Worm (Caenorhabditis elegans) whole organism, young adult: ENCODE results near the gene fbxb-5.

Experiments used
- C06A6.2 ChIP-seq: fragments of 200-800 bp; sonication (Bioruptor generic); conservative IDR thresholded peaks from 2 replicates; pipeline ENCODE4 v1.3.6; 2022; ENCODE audit warnings: missing genetic modification characterization, missing compliant biosample characterization
- F22D6.2 ChIP-seq: sonication (generic microtip); optimal IDR thresholded peaks from 2 replicates; lab custom pipeline; 2016; ENCODE audit warnings: mild to moderate bottlenecking, missing genetic modification characterization, missing compliant biosample characterization
- K11D2.4 ChIP-seq: fragments of 200-800 bp; sonication (Bioruptor generic); IDR thresholded peaks from 2 replicates; pipeline ENCODE4 v1.3.6; 2022; ENCODE audit warnings: missing genetic modification reagents, missing genetic modification characterization, missing compliant biosample characterization
- ama-1 ChIP-seq, 3 experiments: fragments of 150-350 bp in 1 of 3; sonication (generic microtip) in 2 of 3; optimal IDR thresholded peaks; 2 replicates each; lab custom pipeline; 2014 to 2018; ENCODE audit warnings: missing biosample characterization in 2 of 3, missing genetic modification characterization in 2 of 3, missing genetic modification reagents in 2 of 3
- attf-3 ChIP-seq: fragments of 200-800 bp; sonication (Bioruptor generic); conservative IDR thresholded peaks from 2 replicates; pipeline ENCODE4 v1.3.6; 2022; ENCODE audit warnings: missing genetic modification reagents, missing genetic modification characterization, missing compliant biosample characterization
- ceh-100 ChIP-seq: fragments of 200-800 bp; sonication (Bioruptor generic); IDR thresholded peaks from 2 replicates; pipeline ENCODE4 v1.3.6; 2022; ENCODE audit warnings: missing genetic modification reagents, missing genetic modification characterization, missing compliant biosample characterization
- ceh-79 ChIP-seq: sonication (generic microtip); optimal IDR thresholded peaks from 2 replicates; lab custom pipeline; 2017; ENCODE audit warnings: mild to moderate bottlenecking, missing genetic modification characterization, missing compliant biosample characterization
- hmg-1.2 ChIP-seq: fragments of 200-800 bp; sonication (Bioruptor generic); IDR thresholded peaks from 2 replicates; pipeline ENCODE4 v1.3.6; 2022; ENCODE audit warnings: missing genetic modification reagents, missing genetic modification characterization, missing compliant biosample characterization
- nfyb-1 ChIP-seq: fragments of 200-800 bp; sonication (Bioruptor generic); IDR thresholded peaks from 2 replicates; pipeline ENCODE4 v1.3.6; 2022; ENCODE audit warnings: missing genetic modification reagents, missing genetic modification characterization, missing compliant biosample characterization
- pha-4 ChIP-seq: fragments of 150-350 bp; sonication (generic microtip); optimal IDR thresholded peaks from 2 replicates; lab custom pipeline; 2014; ENCODE audit warnings: missing biosample characterization, missing genetic modification reagents, missing genetic modification characterization
- snpc-4 ChIP-seq, 5 experiments: fragments of 150-350 bp in 1 of 5; sonication (generic microtip) in 4 of 5; optimal IDR thresholded peaks; 2 replicates each; lab custom pipeline; 2014 to 2018; ENCODE audit warnings: missing genetic modification characterization in 5 of 5, missing biosample characterization in 3 of 5, antibody characterized with exemption in 2 of 5, mild to moderate bottlenecking in 2 of 5, missing compliant biosample characterization in 2 of 5, missing genotype in 2 of 5, moderate library complexity in 2 of 5, missing genetic modification reagents in 1 of 5
- tbx-9 ChIP-seq: sonication (generic microtip); optimal IDR thresholded peaks from 2 replicates; lab custom pipeline; 2016; ENCODE audit warnings: borderline replicate concordance, missing genetic modification characterization, inconsistent platforms, missing compliant biosample characterization
- ztf-18 ChIP-seq: sonication (generic microtip); optimal IDR thresholded peaks from 2 replicates; lab custom pipeline; 2016; ENCODE audit warnings: missing genotype, mild to moderate bottlenecking, missing genetic modification characterization, missing compliant biosample characterization

DNA sequence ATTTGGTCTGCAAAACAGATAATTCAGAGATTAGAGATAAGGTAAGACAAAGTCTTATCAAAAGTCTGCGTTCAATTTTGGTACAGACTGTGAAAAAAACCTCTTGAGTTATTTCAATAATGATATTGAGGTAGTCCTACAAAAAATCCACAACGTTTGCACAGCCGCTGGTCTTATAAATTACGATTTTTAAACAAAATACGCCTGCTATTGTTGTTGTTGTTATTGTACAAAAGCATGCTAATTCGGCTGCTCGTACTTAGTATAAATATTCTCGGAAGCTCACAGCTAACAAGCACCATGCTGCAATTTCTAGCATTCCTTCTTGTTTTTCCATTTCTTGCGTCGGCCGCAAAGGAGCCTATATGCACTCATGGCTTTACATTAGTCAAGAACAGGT, 21.9 kb upstream of the fbxb-5 start, which contains the start of gene clec-19:
- no peak for TF ChIP-seq snpc-4 (GFP tag; optimal IDR thresholded peaks at IDR 0.05; lab: Kevin White, UChicago)
- no peak for TF ChIP-seq snpc-4 (tag; optimal IDR thresholded peaks at IDR 0.05; lab: Kevin White, UChicago)
- no peak for TF ChIP-seq K11D2.4 (GFP tag; lab: Robert Waterston, UW)
- no peak for TF ChIP-seq nfyb-1 (GFP tag; lab: Robert Waterston, UW)
- TF ChIP-seq pha-4 (tag; lab: Kevin White, UChicago) = no peak
- no peak for TF ChIP-seq C06A6.2 (GFP tag; lab: Robert Waterston, UW)
- no peak for TF ChIP-seq hmg-1.2 (GFP tag; lab: Robert Waterston, UW)
- no peak for TF ChIP-seq F22D6.2
- TF ChIP-seq attf-3 = no peak
- TF ChIP-seq tbx-9 = no peak
- no peak for TF ChIP-seq ztf-18 (tag; lab: Kevin White, UChicago)
- TF ChIP-seq ama-1 (optimal IDR thresholded peaks at IDR 0.05; lab: Kevin White, UChicago) = no peak
- no peak for TF ChIP-seq ama-1 (GFP tag; optimal IDR thresholded peaks at IDR 0.05; lab: Kevin White, UChicago)
- TF ChIP-seq ceh-79 (tag; lab: Kevin White, UChicago) = no peak
- TF ChIP-seq ceh-100 (GFP tag; lab: Robert Waterston, UW) = no peak
